Worm (Caenorhabditis elegans) whole organism, early embryonic: Measurements from ENCODE around the gene Y73C8B.9.

ENCODE experiments used
- B0310.2 ChIP-seq: sonication (generic microtip); optimal IDR thresholded peaks from 2 replicates; lab custom pipeline; 2016; ENCODE audit warnings: mild to moderate bottlenecking, missing genetic modification characterization, missing compliant biosample characterization
- F13C5.2 ChIP-seq: sonication (generic microtip); optimal IDR thresholded peaks from 2 replicates; lab custom pipeline; 2017; ENCODE audit warnings: mild to moderate bottlenecking, missing genetic modification characterization, inconsistent platforms, missing compliant biosample characterization
- aly-1 ChIP-seq: sonication (generic microtip); optimal IDR thresholded peaks from 2 replicates; lab custom pipeline; 2016; ENCODE audit warnings: missing genetic modification characterization, missing compliant biosample characterization
- ama-1 ChIP-seq: fragments of 150-350 bp; optimal IDR thresholded peaks from 2 replicates; lab custom pipeline; 2014
- ceh-13 ChIP-seq: fragments of 200-800 bp; sonication (Bioruptor generic); optimal IDR thresholded peaks from 2 replicates; lab custom pipeline; 2018; ENCODE audit warnings: mild to moderate bottlenecking, missing genetic modification characterization, missing compliant biosample characterization
- ceh-36 ChIP-seq: sonication (generic microtip); optimal IDR thresholded peaks from 2 replicates; lab custom pipeline; 2016; ENCODE audit warnings: missing genetic modification characterization, inconsistent platforms, missing compliant biosample characterization
- ets-7 ChIP-seq: sonication (generic microtip); optimal IDR thresholded peaks from 2 replicates; lab custom pipeline; 2016; ENCODE audit warnings: missing genotype, missing genetic modification characterization, missing compliant biosample characterization
- flt-1 ChIP-seq: fragments of 200-800 bp; sonication (Bioruptor generic); IDR thresholded peaks from 2 replicates; pipeline ENCODE4 v1.3.6; 2022; ENCODE audit warnings: missing genetic modification characterization, missing compliant biosample characterization
- hmbx-1 ChIP-seq: sonication (generic microtip); optimal IDR thresholded peaks from 2 replicates; lab custom pipeline; 2016; ENCODE audit warnings: mild to moderate bottlenecking, missing genetic modification characterization, missing compliant biosample characterization
- hmg-4 ChIP-seq: fragments of 200-800 bp; sonication (Bioruptor generic); optimal IDR thresholded peaks from 2 replicates; lab custom pipeline; 2018; ENCODE audit warnings: mild to moderate bottlenecking, missing genetic modification characterization, missing compliant biosample characterization
- hnd-1 ChIP-seq: sonication (generic microtip); optimal IDR thresholded peaks from 2 replicates; lab custom pipeline; 2016; ENCODE audit warnings: missing genetic modification characterization, missing compliant biosample characterization
- pes-1 ChIP-seq: fragments of 200-800 bp; sonication (Bioruptor generic); IDR thresholded peaks from 2 replicates; pipeline ENCODE4 v1.3.6; 2022; ENCODE audit warnings: missing genetic modification reagents, missing genetic modification characterization, missing compliant biosample characterization
- scrt-1 ChIP-seq: fragments of 200-800 bp; sonication (Bioruptor generic); IDR thresholded peaks from 2 replicates; pipeline ENCODE4 v1.3.6; 2022; ENCODE audit warnings: missing genetic modification characterization, missing compliant biosample characterization
- sea-1 ChIP-seq: fragments of 200-800 bp; sonication (Bioruptor generic); conservative IDR thresholded peaks from 2 replicates; pipeline ENCODE4 v1.3.6; 2022; ENCODE audit warnings: missing genetic modification characterization, missing compliant biosample characterization
- tbx-11 ChIP-seq: fragments of 200-800 bp; sonication (Bioruptor generic); IDR thresholded peaks from 2 replicates; pipeline ENCODE4 v1.3.6; 2022; ENCODE audit warnings: missing genetic modification characterization, missing compliant biosample characterization
- tbx-37 ChIP-seq: fragments of 200-800 bp; sonication (Bioruptor generic); conservative IDR thresholded peaks from 2 replicates; pipeline ENCODE4 v1.3.6; 2022; ENCODE audit warnings: missing genetic modification reagents, missing genetic modification characterization, missing compliant biosample characterization
- tra-4 ChIP-seq: sonication (generic microtip); optimal IDR thresholded peaks from 2 replicates; lab custom pipeline; 2017; ENCODE audit warnings: missing genetic modification characterization, missing compliant biosample characterization

Y73C8B.9 gene

DNA sequence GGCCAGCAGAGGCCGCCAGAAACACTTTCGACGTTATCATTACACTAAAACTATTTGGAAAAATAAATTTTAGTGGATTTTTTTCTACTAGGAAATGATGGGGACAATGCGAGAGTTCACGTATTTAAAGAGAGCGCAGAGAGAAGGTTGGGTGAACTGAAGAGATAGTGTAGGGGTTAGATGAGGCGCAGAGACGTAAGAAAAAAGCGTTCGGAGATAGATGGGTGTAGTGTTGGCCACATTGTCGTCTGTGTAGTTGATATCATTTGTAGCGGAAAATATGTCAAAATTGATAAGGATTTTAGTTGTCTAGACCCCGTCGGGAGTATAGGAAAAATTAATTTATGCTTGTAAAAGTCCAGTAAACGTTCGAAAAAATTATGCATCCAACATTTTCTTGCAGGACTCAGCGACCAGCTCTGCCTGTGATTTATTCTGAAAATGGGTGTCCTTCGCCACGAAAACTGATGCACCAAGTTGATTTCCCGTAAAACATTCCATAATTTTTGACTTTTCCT, at the start of gene Y73C8B.9, which contains the start of gene Y73C8B.3:
Gene Y73C8B.9 (plus strand): TSS at position 468 of the 518 bp plus-strand sequence.
Gene Y73C8B.3 (minus strand): TSS at position 147 of the 518 bp plus-strand sequence.
- TF ChIP-seq ets-7 (tag; lab: Kevin White, UChicago) (no peak), ceh-13 (GFP tag; lab: Kevin White, UChicago) (no peak), hmg-4 (no peak), tbx-37 (GFP tag; lab: Robert Waterston, UW) (no peak), tbx-11 (no peak), scrt-1 (GFP tag; lab: Robert Waterston, UW) (no peak), ama-1 (lab: Kevin White, UChicago) (no peak), aly-1 (tag; lab: Kevin White, UChicago) (no peak), pes-1 (GFP tag; lab: Robert Waterston, UW) (no peak), sea-1 (GFP tag; lab: Robert Waterston, UW) (no peak), flt-1 (GFP tag; lab: Robert Waterston, UW) (no peak), ceh-36 (tag; lab: Kevin White, UChicago) (no peak), B0310.2 (tag; lab: Kevin White, UChicago) (no peak), hmbx-1 (no peak), tra-4 (tag; lab: Kevin White, UChicago) (no peak), hnd-1 (tag; lab: Kevin White, UChicago) (no peak), F13C5.2 (tag; lab: Kevin White, UChicago) (no peak)

DNA sequence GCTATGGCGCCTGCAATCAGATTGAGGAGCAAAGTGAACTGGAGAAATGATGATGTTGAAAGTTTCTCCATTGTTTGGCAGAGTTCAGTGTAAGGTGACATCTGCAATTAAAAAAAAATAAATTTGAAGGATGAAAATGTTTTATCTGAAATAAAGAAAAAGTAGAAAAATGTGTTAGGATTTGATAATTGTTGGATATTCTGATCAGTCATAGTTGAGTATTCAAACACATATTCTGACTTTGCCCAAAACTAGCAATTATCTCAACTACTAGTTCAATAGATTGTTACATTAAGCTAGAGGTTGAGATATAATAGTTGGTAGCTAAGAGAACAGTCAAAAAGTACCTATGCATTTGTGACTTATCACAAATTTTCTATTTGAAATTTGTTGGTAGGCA, 48.9 kb upstream of the Y73C8B.9 start, which contains the start of gene srab-10:
Gene srab-10 (minus strand): TSS at position 101 of the 400 bp plus-strand sequence.
- TF ChIP-seq tbx-37 (GFP tag; lab: Robert Waterston, UW) = no peak
- TF ChIP-seq tra-4 (tag; lab: Kevin White, UChicago) = no peak
- TF ChIP-seq hnd-1 (tag; lab: Kevin White, UChicago) = no peak
- no peak for TF ChIP-seq ets-7 (tag; lab: Kevin White, UChicago)
- TF ChIP-seq B0310.2 (tag; lab: Kevin White, UChicago) = no peak
- TF ChIP-seq aly-1 (tag; lab: Kevin White, UChicago) = no peak
- no peak for TF ChIP-seq flt-1 (GFP tag; lab: Robert Waterston, UW)
- TF ChIP-seq sea-1 (GFP tag; lab: Robert Waterston, UW) = no peak
- TF ChIP-seq ama-1 (lab: Kevin White, UChicago) = no peak

DNA sequence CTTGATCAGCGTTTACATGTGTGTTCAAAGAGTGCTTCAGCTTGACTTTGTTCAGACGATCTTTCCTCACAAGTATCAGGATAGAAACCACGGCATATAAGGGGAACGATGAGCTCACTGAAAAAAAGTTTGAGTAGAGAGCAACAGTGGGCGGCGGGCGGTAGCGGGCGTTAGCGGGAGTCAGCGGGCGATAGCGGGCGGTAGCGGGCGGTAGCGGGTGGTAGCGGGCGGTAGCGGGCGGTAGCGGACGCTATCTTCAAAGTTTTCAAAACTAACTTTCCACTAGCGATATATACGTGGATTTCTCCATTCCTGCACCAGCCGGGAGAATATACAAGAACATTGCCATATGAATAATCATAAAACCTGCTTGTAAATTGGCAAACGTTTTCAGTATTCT, 48.1 kb upstream of the Y73C8B.9 start:
- TF ChIP-seq pes-1 (GFP tag; lab: Robert Waterston, UW) (no peak), tra-4 (tag; lab: Kevin White, UChicago) (no peak), flt-1 (GFP tag; lab: Robert Waterston, UW) (no peak), ceh-13 (GFP tag; lab: Kevin White, UChicago) (no peak), tbx-11 (no peak), F13C5.2 (tag; lab: Kevin White, UChicago) (no peak), hnd-1 (tag; lab: Kevin White, UChicago) (no peak), sea-1 (GFP tag; lab: Robert Waterston, UW) (no peak), ama-1 (lab: Kevin White, UChicago) (no peak), aly-1 (tag; lab: Kevin White, UChicago) (no peak), B0310.2 (tag; lab: Kevin White, UChicago) (no peak), ets-7 (tag; lab: Kevin White, UChicago) (no peak)

- TF ChIP-seq hmbx-1 (no peak), tra-4 (tag; lab: Kevin White, UChicago) (no peak), hnd-1 (tag; lab: Kevin White, UChicago) (no peak), sea-1 (GFP tag; lab: Robert Waterston, UW) (no peak), B0310.2 (tag; lab: Kevin White, UChicago) (no peak), pes-1 (GFP tag; lab: Robert Waterston, UW) (no peak), scrt-1 (GFP tag; lab: Robert Waterston, UW) (no peak), ceh-13 (GFP tag; lab: Kevin White, UChicago) (no peak), F13C5.2 (tag; lab: Kevin White, UChicago) (no peak), aly-1 (tag; lab: Kevin White, UChicago) (no peak), flt-1 (GFP tag; lab: Robert Waterston, UW) (no peak), ceh-36 (tag; lab: Kevin White, UChicago) (no peak), ets-7 (tag; lab: Kevin White, UChicago) (no peak), tbx-37 (GFP tag; lab: Robert Waterston, UW) (no peak), ama-1 (lab: Kevin White, UChicago) (no peak), hmg-4 (no peak), tbx-11 (no peak)
These were observed 46.4 kb upstream of the Y73C8B.9 start, which contains the start of gene srab-11 for ce11 chrV:3146932-3147331. srab-11 (minus strand) TSS chrV:3147032.

- TF ChIP-seq tbx-11 (no peak), B0310.2 (tag; lab: Kevin White, UChicago) (no peak), ama-1 (lab: Kevin White, UChicago) (no peak), hnd-1 (tag; lab: Kevin White, UChicago) (no peak), ceh-36 (tag; lab: Kevin White, UChicago) (no peak), tra-4 (tag; lab: Kevin White, UChicago) (no peak), pes-1 (GFP tag; lab: Robert Waterston, UW) (no peak), F13C5.2 (tag; lab: Kevin White, UChicago) (no peak), tbx-37 (GFP tag; lab: Robert Waterston, UW) (no peak), hmg-4 (no peak), sea-1 (GFP tag; lab: Robert Waterston, UW) (no peak), hmbx-1 (no peak), ceh-13 (GFP tag; lab: Kevin White, UChicago) (no peak), ets-7 (tag; lab: Kevin White, UChicago) (no peak)
These were observed 43.4 kb upstream of the Y73C8B.9 start for ce11 chrV:3149910-3150428.

DNA sequence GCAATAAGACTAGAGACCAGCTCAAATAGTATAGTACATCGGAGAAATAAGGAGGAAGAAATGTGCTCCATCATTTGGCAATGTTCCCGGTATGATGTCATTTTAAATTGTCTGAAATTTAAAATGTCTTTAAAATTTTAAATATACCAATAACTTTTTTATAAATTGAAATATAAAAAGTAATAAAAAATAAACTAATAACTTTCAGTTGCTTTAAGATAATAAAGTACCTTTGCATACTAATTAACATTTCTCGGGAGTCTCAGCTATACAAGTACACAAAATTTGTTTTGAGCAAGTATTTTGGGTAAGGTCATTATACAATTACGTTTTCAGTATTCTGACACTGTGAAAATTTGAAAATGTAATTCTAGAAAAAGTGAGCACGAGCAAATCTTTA, 41.5 kb upstream of the Y73C8B.9 start, which contains the start of gene srab-6:
Gene srab-6 (minus strand): TSS at position 101 of the 400 bp plus-strand sequence.
- TF ChIP-seq hnd-1 (tag; lab: Kevin White, UChicago) = no peak
